Fruit fly (Drosophila melanogaster) whole organism, wandering third instar larva: ENCODE measurements around the gene ppk10.

ENCODE experiments used
- Abd-B ChIP-seq: fragments of >200 bp; optimal IDR thresholded peaks from 2 replicates; lab custom pipeline; 2017; ENCODE audit warnings: missing biosample characterization, missing genetic modification characterization
- CG32264 ChIP-seq: fragments of 200-800 bp; sonication (Bioruptor generic); optimal IDR thresholded peaks from 2 replicates; lab custom pipeline; 2016; ENCODE audit warnings: missing biosample characterization, missing genetic modification characterization
- CG9705 ChIP-seq: fragments of 200-800 bp; sonication (Bioruptor generic); optimal IDR thresholded peaks from 2 replicates; lab custom pipeline; 2018; ENCODE audit warnings: missing biosample characterization, mild to moderate bottlenecking, missing genetic modification characterization
- Dfd ChIP-seq: fragments of >200 bp; optimal IDR thresholded peaks from 2 replicates; lab custom pipeline; 2017; ENCODE audit warnings: missing biosample characterization, missing genetic modification characterization
- Dif ChIP-seq: fragments of 200-275, 200-300 bp; sonication (Bioruptor generic); optimal IDR thresholded peaks from 2 replicates; lab custom pipeline; 2018; ENCODE audit warnings: missing biosample characterization, missing genetic modification characterization; ENCODE audit not compliant: partially characterized antibody
- GATAd ChIP-seq: sonication (Bioruptor generic); optimal IDR thresholded peaks from 2 replicates; lab custom pipeline; 2016; ENCODE audit warnings: missing biosample characterization, missing genetic modification characterization
- HLH106 ChIP-seq: fragments of 200-800 bp; optimal IDR thresholded peaks from 3 replicates; lab custom pipeline; 2019; ENCODE audit warnings: missing biosample characterization, mild to moderate bottlenecking, missing genetic modification characterization, moderate library complexity
- Hnf4 ChIP-seq: fragments of 200-800 bp; sonication (Bioruptor generic); optimal IDR thresholded peaks from 2 replicates; lab custom pipeline; 2016; ENCODE audit warnings: missing biosample characterization, mild to moderate bottlenecking, missing genetic modification characterization
- Hr78 ChIP-seq: fragments of >200 bp; optimal IDR thresholded peaks from 2 replicates; lab custom pipeline; 2017; ENCODE audit warnings: missing biosample characterization, missing genetic modification characterization
- Hr83 ChIP-seq: fragments of 200-300 bp; sonication (Bioruptor generic); optimal IDR thresholded peaks from 2 replicates; lab custom pipeline; 2016; ENCODE audit warnings: missing biosample characterization, mild to moderate bottlenecking, missing genetic modification characterization, moderate library complexity; ENCODE audit not compliant: poor library complexity, severe bottlenecking
- Jra ChIP-seq: sonication (Bioruptor generic); optimal IDR thresholded peaks from 2 replicates; lab custom pipeline; 2016; ENCODE audit warnings: missing biosample characterization, missing genetic modification characterization
- Mio ChIP-seq: sonication (Bioruptor generic); optimal IDR thresholded peaks from 2 replicates; lab custom pipeline; 2016; ENCODE audit warnings: missing biosample characterization, missing genetic modification characterization
- Myc ChIP-seq: fragments of >200 bp; optimal IDR thresholded peaks from 2 replicates; lab custom pipeline; 2017
- N ChIP-seq: fragments of >200 bp; optimal IDR thresholded peaks from 2 replicates; lab custom pipeline; 2018; ENCODE audit warnings: missing biosample characterization, missing external identifiers, missing genetic modification characterization
- OdsH ChIP-seq: fragments of 200-800 bp; sonication (Bioruptor generic); optimal IDR thresholded peaks from 2 replicates; lab custom pipeline; 2016; ENCODE audit warnings: missing biosample characterization, mild to moderate bottlenecking, missing genetic modification characterization
- Rel ChIP-seq, 2 experiments: fragments of 200-800 bp; sonication (Bioruptor generic) in 1 of 2; optimal IDR thresholded peaks; 2 replicates in 1 of 2; 3 replicates in 1 of 2; lab custom pipeline; 2016 to 2019; ENCODE audit warnings: mild to moderate bottlenecking in 2 of 2, missing biosample characterization in 2 of 2, missing genetic modification characterization in 2 of 2, moderate library complexity in 1 of 2
- Sp1 ChIP-seq: fragments of 200-800 bp; sonication (Bioruptor generic); optimal IDR thresholded peaks from 3 replicates; lab custom pipeline; 2019; ENCODE audit warnings: missing biosample characterization, mild to moderate bottlenecking, missing genetic modification characterization, moderate library complexity
- Vsx2 ChIP-seq: fragments of 200-300, 225-300 bp; sonication (Bioruptor generic); optimal IDR thresholded peaks from 2 replicates; lab custom pipeline; 2018; ENCODE audit warnings: missing biosample characterization, missing genetic modification characterization; ENCODE audit not compliant: partially characterized antibody
- br ChIP-seq: fragments of 200-800 bp; sonication (Bioruptor generic); optimal IDR thresholded peaks from 2 replicates; lab custom pipeline; 2016; ENCODE audit warnings: missing biosample characterization, missing genetic modification characterization
- brk ChIP-seq: fragments of 200-800 bp; sonication (Bioruptor generic); optimal IDR thresholded peaks from 2 replicates; lab custom pipeline; 2016; ENCODE audit warnings: missing biosample characterization, mild to moderate bottlenecking, missing genetic modification characterization
- dl ChIP-seq, 2 experiments: fragments of 175-275, 200-275 bp in 1 of 2; fragments of 200-275 bp in 1 of 2; sonication (Bioruptor generic); optimal IDR thresholded peaks; lab custom pipeline; 2018; ENCODE audit warnings: mild to moderate bottlenecking in 2 of 2, missing biosample characterization in 2 of 2, missing genetic modification characterization in 2 of 2, moderate library complexity in 2 of 2; ENCODE audit not compliant: partially characterized antibody in 2 of 2, insufficient read depth in 1 of 2
- dsf ChIP-seq: sonication (Bioruptor generic); optimal IDR thresholded peaks from 2 replicates; lab custom pipeline; 2016; ENCODE audit warnings: missing biosample characterization, missing genetic modification characterization, borderline replicate concordance
- ey ChIP-seq: fragments of 200-800 bp; sonication (Bioruptor generic); optimal IDR thresholded peaks from 2 replicates; lab custom pipeline; 2016; ENCODE audit warnings: missing biosample characterization, missing genetic modification characterization
- foxo ChIP-seq, 2 experiments: fragments of 200-800 bp; sonication (Bioruptor generic); optimal IDR thresholded peaks; 2 replicates in 1 of 2; 3 replicates in 1 of 2; lab custom pipeline; 2016 to 2017; ENCODE audit warnings: missing biosample characterization in 2 of 2, missing genetic modification characterization in 2 of 2
- fru ChIP-seq: fragments of 200-800 bp; sonication (Bioruptor generic); optimal IDR thresholded peaks from 3 replicates; lab custom pipeline; 2016; ENCODE audit warnings: missing biosample characterization, mild to moderate bottlenecking, missing genetic modification characterization
- h ChIP-seq: fragments of 200-800 bp; sonication (Bioruptor generic); optimal IDR thresholded peaks from 3 replicates; lab custom pipeline; 2016; ENCODE audit warnings: missing biosample characterization, mild to moderate bottlenecking, missing genetic modification characterization
- lola ChIP-seq: fragments of >200 bp; optimal IDR thresholded peaks from 2 replicates; lab custom pipeline; 2017; ENCODE audit warnings: missing biosample characterization, missing genetic modification characterization
- psq ChIP-seq: fragments of 200-800 bp; sonication (Bioruptor generic); optimal IDR thresholded peaks from 3 replicates; lab custom pipeline; 2017; ENCODE audit warnings: missing biosample characterization, mild to moderate bottlenecking, missing genetic modification characterization, moderate library complexity
- rgr ChIP-seq: fragments of 200-800 bp; sonication (Bioruptor generic); optimal IDR thresholded peaks from 3 replicates; lab custom pipeline; 2016; ENCODE audit warnings: missing biosample characterization, mild to moderate bottlenecking, missing genetic modification characterization
- sv ChIP-seq: fragments of 200-800 bp; sonication (Bioruptor generic); optimal IDR thresholded peaks from 3 replicates; lab custom pipeline; 2016; ENCODE audit warnings: missing biosample characterization, missing genetic modification characterization
- tai ChIP-seq: sonication (Bioruptor generic); optimal IDR thresholded peaks from 2 replicates; lab custom pipeline; 2016; ENCODE audit warnings: missing biosample characterization, missing genetic modification characterization
- woc ChIP-seq: sonication (Bioruptor generic); optimal IDR thresholded peaks from 2 replicates; lab custom pipeline; 2016; ENCODE audit warnings: missing biosample characterization, mild to moderate bottlenecking, missing genetic modification characterization

The ppk10 gene

dm6 chr2L:10428528-10428927 is 23.7 kb downstream of the ppk10 start, which contains the start of gene CG5188:
Gene CG5188, plus strand, starts transcription at chr2L:10428829.
- TF ChIP-seq OdsH (GFP tag; lab: Kevin White, UChicago) (peak; percentile 44), tai (GFP tag; lab: Kevin White, UChicago) (no peak), psq (GFP tag; lab: Kevin White, UChicago) (peak; percentile 72), br (no peak), Abd-B (GFP tag; lab: Kevin White, UChicago) (no peak), ey (GFP tag; lab: Kevin White, UChicago) (peak; percentile 28), CG32264 (GFP tag; lab: Kevin White, UChicago) (no peak), Hr78 (GFP tag; lab: Kevin White, UChicago) (no peak), Sp1 (peak; percentile 43), Hr83 (GFP tag; lab: Kevin White, UChicago) (no peak), HLH106 (tag; lab: Kevin White, UChicago) (peak; percentile 51), rgr (GFP tag; lab: Kevin White, UChicago) (peak; percentile 40), woc (GFP tag; lab: Kevin White, UChicago) (peak; percentile 41), foxo (GFP tag; optimal IDR thresholded peaks at IDR 0.05; lab: Kevin White, UChicago) (peak in 1 of 2 experiments; percentile 56), Hnf4 (GFP tag; lab: Kevin White, UChicago) (peak; percentile 43), Rel (GFP tag; optimal IDR thresholded peaks at IDR 0.05; lab: Kevin White, UChicago) (no peak), Rel (tag; optimal IDR thresholded peaks at IDR 0.05; lab: Kevin White, UChicago) (peak; percentile 82)

dm6 chr2L:10426534-10427048 is 25.6 kb downstream of the ppk10 start, which contains the start of the genes SmB and KdelR:
Gene SmB, minus strand, starts transcription at chr2L:10426627.
Gene KdelR, plus strand, starts transcription at chr2L:10426887.
- TF ChIP-seq rgr (GFP tag; lab: Kevin White, UChicago) (no peak), psq (GFP tag; lab: Kevin White, UChicago) (peak; percentile 44), GATAd (GFP tag; lab: Kevin White, UChicago) (no peak), Hr83 (GFP tag; lab: Kevin White, UChicago) (peak; percentile 23), Jra (peak; percentile 79), br (no peak), lola (GFP tag; lab: Kevin White, UChicago) (no peak), Sp1 (peak; percentile 3), woc (GFP tag; lab: Kevin White, UChicago) (peak; percentile 10), CG9705 (GFP tag; lab: Kevin White, UChicago) (no peak), Vsx2 (GFP tag; lab: Kevin White, UChicago) (no peak), Dif (GFP tag; lab: Kevin White, UChicago) (no peak), HLH106 (tag; lab: Kevin White, UChicago) (no peak), h (GFP tag; lab: Kevin White, UChicago) (no peak), N (GFP tag; lab: Kevin White, UChicago) (no peak), Abd-B (GFP tag; lab: Kevin White, UChicago) (no peak), Mio (GFP tag; lab: Kevin White, UChicago) (no peak), dl (GFP tag; optimal IDR thresholded peaks at IDR 0.05; lab: Kevin White, UChicago; ENCODE audit: insufficient read depth in 1 of 2, partially characterized antibody in 2 of 2) (no peak), fru (GFP tag; lab: Kevin White, UChicago) (no peak), ey (GFP tag; lab: Kevin White, UChicago) (peak; percentile 34), dsf (GFP tag; lab: Kevin White, UChicago) (peak; percentile 5), OdsH (GFP tag; lab: Kevin White, UChicago) (peak; percentile 44), brk (peak; percentile 42), sv (peak; percentile 10), Hnf4 (GFP tag; lab: Kevin White, UChicago) (no peak)

- TF ChIP-seq Jra (no peak), psq (GFP tag; lab: Kevin White, UChicago) (no peak), Rel (GFP tag; optimal IDR thresholded peaks at IDR 0.05; lab: Kevin White, UChicago) (no peak), Rel (tag; optimal IDR thresholded peaks at IDR 0.05; lab: Kevin White, UChicago) (no peak), Hr78 (GFP tag; lab: Kevin White, UChicago) (no peak), Sp1 (no peak), woc (GFP tag; lab: Kevin White, UChicago) (no peak), tai (GFP tag; lab: Kevin White, UChicago) (no peak), rgr (GFP tag; lab: Kevin White, UChicago) (no peak), Myc (no peak), HLH106 (tag; lab: Kevin White, UChicago) (no peak), Hr83 (GFP tag; lab: Kevin White, UChicago) (no peak), Dfd (no peak), Abd-B (GFP tag; lab: Kevin White, UChicago) (no peak), sv (no peak)
Observed at dm6 chr2L:10425599-10425998, 26.6 kb downstream of the ppk10 start.
